Worm (Caenorhabditis elegans) whole organism, L1 larva: ENCODE results near the gene coa-7.

Source experiments
- C16A3.4 ChIP-seq: fragments of 150-350 bp; optimal IDR thresholded peaks from 2 replicates; lab custom pipeline; 2014; ENCODE audit warnings: missing biosample characterization, missing genetic modification characterization
- C34B4.2 ChIP-seq: sonication (generic microtip); optimal IDR thresholded peaks from 2 replicates; lab custom pipeline; 2017; ENCODE audit warnings: mild to moderate bottlenecking, missing genetic modification characterization, missing compliant biosample characterization
- alr-1 ChIP-seq: fragments of 200-800 bp; sonication (Bioruptor generic); optimal IDR thresholded peaks from 2 replicates; lab custom pipeline; 2018; ENCODE audit warnings: borderline replicate concordance, mild to moderate bottlenecking, missing genetic modification characterization, missing compliant biosample characterization
- ces-1 ChIP-seq: fragments of 150-350 bp; optimal IDR thresholded peaks from 2 replicates; lab custom pipeline; 2014; ENCODE audit warnings: missing biosample characterization, missing genetic modification reagents, missing genetic modification characterization
- dpl-1 ChIP-seq, 3 experiments: fragments of 150-350 bp in 2 of 3; sonication (generic microtip) in 1 of 3; optimal IDR thresholded peaks; 2 replicates each; lab custom pipeline; 2014 to 2017; ENCODE audit warnings: missing biosample characterization in 3 of 3, missing genetic modification characterization in 3 of 3, missing genetic modification reagents in 3 of 3
- efl-1 ChIP-seq, 4 experiments: fragments of 150-350 bp; optimal IDR thresholded peaks in 3 of 4; peaks in 1 of 4; 1 replicate in 1 of 4; 2 replicates in 3 of 4; lab custom pipeline; 2014; ENCODE audit warnings: missing biosample characterization in 2 of 4, missing genetic modification characterization in 2 of 4, missing genetic modification reagents in 2 of 4
- efl-3 ChIP-seq: fragments of 200-800 bp; sonication (Bioruptor generic); optimal IDR thresholded peaks from 2 replicates; lab custom pipeline; 2018; ENCODE audit warnings: mild to moderate bottlenecking, missing genetic modification characterization, missing compliant biosample characterization
- egl-27 ChIP-seq, 2 experiments: fragments of 150-350 bp in 1 of 2; sonication (generic microtip); optimal IDR thresholded peaks; 3 replicates each; lab custom pipeline; 2017 to 2018; ENCODE audit warnings: missing biosample characterization in 2 of 2, missing genetic modification characterization in 2 of 2, missing genetic modification reagents in 2 of 2
- elt-2 ChIP-seq: sonication (generic microtip); optimal IDR thresholded peaks from 2 replicates; lab custom pipeline; 2016; ENCODE audit warnings: missing genetic modification characterization, mild to moderate bottlenecking, inconsistent platforms, missing compliant biosample characterization, missing genetic modification reagents
- elt-3 ChIP-seq, 6 experiments: fragments of 150-350 bp in 1 of 6; sonication (generic microtip); optimal IDR thresholded peaks; 2 replicates each; lab custom pipeline; 2017 to 2018; ENCODE audit warnings: missing biosample characterization in 6 of 6, missing genetic modification characterization in 6 of 6, inconsistent platforms in 1 of 6
- ets-5 ChIP-seq: fragments of 200-800 bp; sonication (Bioruptor generic); IDR thresholded peaks from 2 replicates; pipeline ENCODE4 v1.3.6; 2022; ENCODE audit warnings: missing genetic modification characterization, missing compliant biosample characterization
- fkh-4 ChIP-seq: sonication (generic microtip); optimal IDR thresholded peaks from 2 replicates; lab custom pipeline; 2016; ENCODE audit warnings: missing compliant biosample characterization, missing genetic modification characterization, borderline replicate concordance
- hlh-4 ChIP-seq: sonication (generic microtip); optimal IDR thresholded peaks from 2 replicates; lab custom pipeline; 2016; ENCODE audit warnings: mild to moderate bottlenecking, missing genetic modification characterization, missing compliant biosample characterization
- isw-1 ChIP-seq: fragments of 200-800 bp; sonication (Bioruptor generic); IDR thresholded peaks from 2 replicates; pipeline ENCODE4 v1.3.6; 2022; ENCODE audit warnings: missing genetic modification characterization, missing compliant biosample characterization
- lin-13 ChIP-seq: fragments of 150-350 bp; optimal IDR thresholded peaks from 2 replicates; lab custom pipeline; 2014; ENCODE audit warnings: missing biosample characterization, missing genetic modification reagents, missing genetic modification characterization
- lin-15B ChIP-seq: fragments of 150-350 bp; sonication (generic microtip); optimal IDR thresholded peaks from 3 replicates; lab custom pipeline; 2014; ENCODE audit warnings: missing biosample characterization, missing genetic modification characterization
- lin-35 ChIP-seq, 2 experiments: fragments of 150-350 bp; optimal IDR thresholded peaks; 2 replicates each; lab custom pipeline; 2014; ENCODE audit warnings: missing biosample characterization in 2 of 2, missing genetic modification characterization in 2 of 2, missing genetic modification reagents in 2 of 2
- lir-3 ChIP-seq: sonication (generic microtip); optimal IDR thresholded peaks from 2 replicates; lab custom pipeline; 2016; ENCODE audit warnings: mild to moderate bottlenecking, missing genetic modification characterization, moderate library complexity, missing compliant biosample characterization; ENCODE audit not compliant: poor library complexity
- mab-9 ChIP-seq: fragments of 200-800 bp; sonication (Bioruptor generic); IDR thresholded peaks from 2 replicates; pipeline ENCODE4 v1.3.6; 2022; ENCODE audit warnings: missing genetic modification reagents, missing genetic modification characterization, missing compliant biosample characterization
- mef-2 ChIP-seq: fragments of 150-350 bp; optimal IDR thresholded peaks from 2 replicates; lab custom pipeline; 2014; ENCODE audit warnings: missing biosample characterization, missing genetic modification characterization
- nhr-11 ChIP-seq: fragments of 150-350 bp; optimal IDR thresholded peaks from 2 replicates; lab custom pipeline; 2014; ENCODE audit warnings: missing biosample characterization, missing genetic modification characterization
- nhr-12 ChIP-seq: sonication (generic microtip); optimal IDR thresholded peaks from 2 replicates; lab custom pipeline; 2017; ENCODE audit warnings: missing biosample characterization, missing genetic modification characterization
- nhr-20 ChIP-seq: sonication (generic microtip); optimal IDR thresholded peaks from 2 replicates; lab custom pipeline; 2016; ENCODE audit warnings: mild to moderate bottlenecking, missing genetic modification characterization, missing compliant biosample characterization
- nhr-47 ChIP-seq: sonication (generic microtip); optimal IDR thresholded peaks from 2 replicates; lab custom pipeline; 2016; ENCODE audit warnings: mild to moderate bottlenecking, missing genetic modification characterization, moderate library complexity, missing compliant biosample characterization
- nhr-71 ChIP-seq: sonication (generic microtip); optimal IDR thresholded peaks from 2 replicates; lab custom pipeline; 2016; ENCODE audit warnings: mild to moderate bottlenecking, missing genetic modification characterization, moderate library complexity, missing compliant biosample characterization
- nhr-90 ChIP-seq: sonication (generic microtip); optimal IDR thresholded peaks from 2 replicates; lab custom pipeline; 2016; ENCODE audit warnings: mild to moderate bottlenecking, missing genetic modification characterization, missing compliant biosample characterization; ENCODE audit not compliant: poor library complexity
- pqm-1 ChIP-seq: sonication (generic microtip); optimal IDR thresholded peaks from 3 replicates; lab custom pipeline; 2017; ENCODE audit warnings: missing biosample characterization, missing genetic modification characterization
- rnt-1 ChIP-seq: sonication (generic microtip); optimal IDR thresholded peaks from 2 replicates; lab custom pipeline; 2016; ENCODE audit warnings: mild to moderate bottlenecking, missing genetic modification characterization, moderate library complexity, missing compliant biosample characterization
- skn-1 ChIP-seq: fragments of 150-350 bp; optimal IDR thresholded peaks from 2 replicates; lab custom pipeline; 2014; ENCODE audit warnings: missing biosample characterization, missing genetic modification characterization
- snu-23 ChIP-seq: sonication (generic microtip); optimal IDR thresholded peaks from 2 replicates; lab custom pipeline; 2016; ENCODE audit warnings: missing genetic modification characterization, missing compliant biosample characterization
- sptf-1 ChIP-seq: fragments of 150-350 bp; optimal IDR thresholded peaks from 2 replicates; lab custom pipeline; 2014; ENCODE audit warnings: missing biosample characterization, missing genetic modification characterization
- sup-37 ChIP-seq: fragments of 200-800 bp; sonication (Bioruptor generic); optimal IDR thresholded peaks from 2 replicates; lab custom pipeline; 2018; ENCODE audit warnings: mild to moderate bottlenecking, missing genetic modification characterization, missing compliant biosample characterization
- tbx-2 ChIP-seq: sonication (generic microtip); optimal IDR thresholded peaks from 2 replicates; lab custom pipeline; 2016; ENCODE audit warnings: missing genetic modification characterization, missing compliant biosample characterization
- unc-130 ChIP-seq: fragments of 150-350 bp; optimal IDR thresholded peaks from 2 replicates; lab custom pipeline; 2017; ENCODE audit warnings: missing biosample characterization, missing genetic modification characterization, inconsistent platforms
- unc-62 ChIP-seq: fragments of 150-350 bp; optimal IDR thresholded peaks from 2 replicates; lab custom pipeline; 2014; ENCODE audit warnings: missing biosample characterization, missing genetic modification reagents, missing genetic modification characterization
- zip-4 ChIP-seq: fragments of 200-800 bp; sonication (Bioruptor generic); optimal IDR thresholded peaks from 2 replicates; lab custom pipeline; 2018; ENCODE audit warnings: mild to moderate bottlenecking, missing genetic modification characterization, moderate library complexity, missing compliant biosample characterization
- ztf-4 ChIP-seq: fragments of 150-350 bp; optimal IDR thresholded peaks from 2 replicates; lab custom pipeline; 2014; ENCODE audit warnings: missing biosample characterization, missing genetic modification characterization

Gene coa-7

ce11 chrII:11652125-11652524, 1.2 kb upstream of the coa-7 start:
- no peak for TF ChIP-seq skn-1
- TF ChIP-seq efl-3 (GFP tag; lab: Kevin White, UChicago), result no peak
- TF ChIP-seq nhr-90 (tag; lab: Kevin White, UChicago), result no peak
- no peak for TF ChIP-seq nhr-47 (tag; lab: Kevin White, UChicago)
- TF ChIP-seq lir-3 (tag; lab: Kevin White, UChicago), result no peak

ce11 chrII:11649239-11649638, 1.7 kb downstream of the coa-7 start:
- TF ChIP-seq elt-2 (tag; lab: Kevin White, UChicago) (peak; percentile 5), ztf-4 (tag; lab: Kevin White, UChicago) (no peak), mef-2 (tag; lab: Kevin White, UChicago) (no peak), tbx-2 (tag; lab: Kevin White, UChicago) (no peak), ces-1 (GFP tag; lab: Kevin White, UChicago) (no peak), dpl-1 (GFP tag; optimal IDR thresholded peaks at IDR 0.05; lab: Kevin White, UChicago) (no peak), alr-1 (tag; lab: Kevin White, UChicago) (no peak), efl-3 (GFP tag; lab: Kevin White, UChicago) (no peak), elt-3 (tag; optimal IDR thresholded peaks at IDR 0.05; lab: Kevin White, UChicago) (no peak), lin-13 (GFP tag; lab: Kevin White, UChicago) (no peak), hlh-4 (no peak), skn-1 (peak; percentile 21), unc-130 (tag; lab: Kevin White, UChicago) (no peak), ets-5 (no peak), isw-1 (GFP tag; lab: Robert Waterston, UW) (no peak), nhr-47 (tag; lab: Kevin White, UChicago) (no peak), sup-37 (no peak), nhr-20 (tag; lab: Kevin White, UChicago) (no peak), mab-9 (no peak), sptf-1 (tag; lab: Kevin White, UChicago) (no peak), nhr-71 (tag; lab: Kevin White, UChicago) (no peak), lir-3 (tag; lab: Kevin White, UChicago) (no peak), C16A3.4 (no peak), pqm-1 (tag; lab: Kevin White, UChicago) (no peak), rnt-1 (no peak), fkh-4 (tag; lab: Kevin White, UChicago) (no peak), zip-4 (GFP tag; lab: Kevin White, UChicago) (peak; percentile 63), egl-27 (tag; optimal IDR thresholded peaks at IDR 0.05; lab: Kevin White, UChicago) (no peak), lin-35 (GFP tag; optimal IDR thresholded peaks at IDR 0.05; lab: Kevin White, UChicago) (peak in 1 of 2 experiments; percentile 9), snu-23 (GFP tag; lab: Kevin White, UChicago) (no peak), C34B4.2 (tag; lab: Kevin White, UChicago) (no peak), unc-62 (no peak), lin-15B (tag; lab: Kevin White, UChicago) (no peak), nhr-11 (no peak), nhr-12 (no peak)

ce11 chrII:11646874-11647273, 4.1 kb downstream of the coa-7 start:
- TF ChIP-seq nhr-20 (tag; lab: Kevin White, UChicago) (no peak), efl-1 (optimal IDR thresholded peaks at IDR 0.05; lab: Kevin White, UChicago) (no peak), efl-1 (GFP tag; optimal IDR thresholded peaks at IDR 0.05 in 1 of 2; lab: Kevin White, UChicago) (peak in 1 of 2 experiments; percentile 88), elt-2 (tag; lab: Kevin White, UChicago) (peak; percentile 73)
- TF ChIP-seq, all 84 proteins: peak for 2
